Fruit fly (Drosophila melanogaster): ENCODE data around the gene Flo2.

Gene Flo2

dm6 chrX:14947399-14947798 lies 108.2 kb downstream of the Flo2 start (continued):
- TF ChIP-seq CG30020 (tag; optimal IDR thresholded peaks at IDR 0.05) (no peak), Opbp (GFP tag; IDR thresholded peaks at IDR 0.05; ENCODE audit: partially characterized antibody) (no peak), kay (GFP tag; optimal IDR thresholded peaks at IDR 0.05) (peak; percentile 4), HLH54F (GFP tag; optimal IDR thresholded peaks at IDR 0.05) (no peak), B-H1 (GFP tag; IDR thresholded peaks at IDR 0.05) (peak; percentile 42; the same call in 1 of the 3 replicates), NC2β (GFP tag; optimal IDR thresholded peaks at IDR 0.05) (no peak), CG1024 (GFP tag; IDR thresholded peaks at IDR 0.05) (peak; percentile 10; the same call in 1 of the 2 replicates), hth (optimal IDR thresholded peaks at IDR 0.05) (no peak), pum (GFP tag; optimal IDR thresholded peaks at IDR 0.05) (no peak), Pdp1 (GFP tag; optimal IDR thresholded peaks at IDR 0.05) (no peak), insv (GFP tag; optimal IDR thresholded peaks at IDR 0.05) (no peak), zen (tag; optimal IDR thresholded peaks at IDR 0.05) (no peak), ranshi (GFP tag; IDR thresholded peaks at IDR 0.05) (peak; percentile 45; the same call in 1 of the 2 replicates), en (GFP tag; optimal IDR thresholded peaks at IDR 0.05) (no peak), ems (GFP tag; optimal IDR thresholded peaks at IDR 0.05) (no peak), CG7839 (tag; optimal IDR thresholded peaks at IDR 0.05) (peak; percentile 41), disco-r (GFP tag; optimal IDR thresholded peaks at IDR 0.05) (no peak), pb (GFP tag; optimal IDR thresholded peaks at IDR 0.05) (peak; percentile 32), wdn (GFP tag; IDR thresholded peaks at IDR 0.05) (no peak), Hr78 (GFP tag; optimal IDR thresholded peaks at IDR 0.05) (peak in 1 of 2 experiments; percentile 87), BtbVII (GFP tag; optimal IDR thresholded peaks at IDR 0.05) (peak; percentile 81), Rfx (GFP tag; IDR thresholded peaks at IDR 0.05) (peak; percentile 60), dm (GFP tag; optimal IDR thresholded peaks at IDR 0.05) (no peak), crp (GFP tag; optimal IDR thresholded peaks at IDR 0.05) (no peak), Hmr (GFP tag; optimal IDR thresholded peaks at IDR 0.05) (peak; percentile 6), Nf-YC (tag; optimal IDR thresholded peaks at IDR 0.05) (peak; percentile 50), CG12236 (GFP tag; optimal IDR thresholded peaks at IDR 0.05) (no peak), CG3995 (GFP tag; optimal IDR thresholded peaks at IDR 0.05) (no peak), Dll (GFP tag; IDR thresholded peaks at IDR 0.05; ENCODE audit: partially characterized antibody) (no peak), tup (GFP tag; optimal IDR thresholded peaks at IDR 0.05) (no peak), ase (GFP tag; IDR thresholded peaks at IDR 0.05) (peak; percentile 65; the same call in 2 of the 3 replicates), sisA (GFP tag; IDR thresholded peaks at IDR 0.05) (no peak), bsh (GFP tag; optimal IDR thresholded peaks at IDR 0.05) (peak in 1 of 2 experiments; percentile 98), CG3065 (GFP tag; optimal IDR thresholded peaks at IDR 0.05) (no peak), nerfin-2 (GFP tag; IDR thresholded peaks at IDR 0.05; ENCODE audit: partially characterized antibody) (no peak), klu (GFP tag; IDR thresholded peaks at IDR 0.05) (no peak), CG10959 (GFP tag; IDR thresholded peaks at IDR 0.05) (0 out of 2 replicates have a peak, but pooled peaks have one; percentile 27), br (optimal IDR thresholded peaks at IDR 0.05) (no peak), CG8281 (tag; optimal IDR thresholded peaks at IDR 0.05) (peak; percentile 24), wor (GFP tag; IDR thresholded peaks at IDR 0.05) (no peak), D19B (GFP tag; optimal IDR thresholded peaks at IDR 0.05) (peak; percentile 37), CG12744 (GFP tag; optimal IDR thresholded peaks at IDR 0.05) (no peak), mld (GFP tag; IDR thresholded peaks at IDR 0.05; ENCODE audit: partially characterized antibody) (no peak), al (GFP tag; IDR thresholded peaks at IDR 0.05) (no peak), CG4617 (GFP tag; optimal IDR thresholded peaks at IDR 0.05; ENCODE audit: borderline replicate concordance) (no peak), cwo (GFP tag; optimal IDR thresholded peaks at IDR 0.05) (peak; percentile 31), Med (GFP tag) (peak; percentile 76), HLH4C (GFP tag; IDR thresholded peaks at IDR 0.05; ENCODE audit: partially characterized antibody) (no peak), grn (GFP tag; optimal IDR thresholded peaks at IDR 0.05) (no peak), sc (optimal IDR thresholded peaks at IDR 0.05) (no peak), sc (GFP tag; optimal IDR thresholded peaks at IDR 0.05) (peak; percentile 16)
